Worm (Caenorhabditis elegans): ENCODE results near the gene fbxa-106.
"Not testable (repeated sequence)": the region's sequence is repeated elsewhere in the genome, so short reads cannot be mapped to it uniquely, and the experiment has no call there.

ce11 chrV:18055297-18056019, 29.5 kb downstream of the fbxa-106 start, which contains the start of the genes Y59A8B.25 and ebp-3:
- not testable (repeated sequence) for TF ChIP-seq nhr-11, fkh-2 (tag; optimal IDR thresholded peaks at IDR 0.05)
